Worm (Caenorhabditis elegans) whole organism, L4/young adult: ENCODE measurements around the gene btbd-10.

Experiments used
- W03F9.2 ChIP-seq: fragments of 150-350 bp; optimal IDR thresholded peaks from 2 replicates; lab custom pipeline; 2014; ENCODE audit warnings: missing biosample characterization, missing genetic modification characterization
- dao-5 ChIP-seq: sonication (generic microtip); optimal IDR thresholded peaks from 2 replicates; lab custom pipeline; 2016; ENCODE audit warnings: missing genotype, missing genetic modification characterization, moderate library complexity, missing compliant biosample characterization
- him-1 ChIP-seq: sonication (generic microtip); optimal IDR thresholded peaks from 2 replicates; lab custom pipeline; 2016; ENCODE audit warnings: missing genotype, missing genetic modification reagents, missing genetic modification characterization, missing compliant biosample characterization

ce11 chrII:4904778-4905177, at the start of gene btbd-10:
- no peak for TF ChIP-seq him-1 (tag; lab: Kevin White, UChicago)
- no peak for TF ChIP-seq dao-5
- TF ChIP-seq W03F9.2 (tag; lab: Kevin White, UChicago) = no peak
